Worm (Caenorhabditis elegans) whole organism, L4 larva: ENCODE measurements around the gene C53A3.4.
A peak's percentile ranks its signal among the peaks of the same experiment; 100 is the strongest.

Experiments
- F49E8.2 ChIP-seq: sonication (generic microtip); optimal IDR thresholded peaks from 2 replicates; lab custom pipeline; 2016; ENCODE audit warnings: missing compliant biosample characterization, mild to moderate bottlenecking, missing genetic modification characterization, borderline replicate concordance
- Y105C5A.15 ChIP-seq: fragments of 200-800 bp; sonication (Bioruptor generic); IDR thresholded peaks from 2 replicates; pipeline ENCODE4 v1.3.6; 2022; ENCODE audit warnings: missing genetic modification characterization, missing compliant biosample characterization
- Y48G9A.11 ChIP-seq: fragments of 200-800 bp; sonication (Bioruptor generic); IDR thresholded peaks from 2 replicates; pipeline ENCODE4 v1.3.6; 2022; ENCODE audit warnings: missing genetic modification reagents, missing genetic modification characterization, missing compliant biosample characterization
- ZK337.2 ChIP-seq: fragments of 200-800 bp; sonication (Bioruptor generic); IDR thresholded peaks from 2 replicates; pipeline ENCODE4 v1.3.6; 2022; ENCODE audit warnings: missing genetic modification reagents, missing genetic modification characterization, missing compliant biosample characterization
- attf-4 ChIP-seq: sonication (generic microtip); optimal IDR thresholded peaks from 3 replicates; lab custom pipeline; 2017; ENCODE audit warnings: missing biosample characterization, missing genetic modification characterization
- cey-2 ChIP-seq: sonication (generic microtip); optimal IDR thresholded peaks from 3 replicates; lab custom pipeline; 2017; ENCODE audit warnings: missing genetic modification characterization, mild to moderate bottlenecking, missing compliant biosample characterization, antibody characterized with exemption, borderline replicate concordance; ENCODE audit not compliant: insufficient read depth
- daf-12 ChIP-seq: fragments of 150-350 bp; optimal IDR thresholded peaks from 2 replicates; lab custom pipeline; 2014; ENCODE audit warnings: missing biosample characterization, missing genetic modification reagents, missing genetic modification characterization
- daf-19 ChIP-seq: fragments of 200-800 bp; sonication (Bioruptor generic); conservative IDR thresholded peaks from 2 replicates; pipeline ENCODE4 v1.3.6; 2022; ENCODE audit warnings: missing genetic modification characterization, missing compliant biosample characterization
- daf-8 ChIP-seq: fragments of 200-800 bp; sonication (Bioruptor generic); IDR thresholded peaks from 2 replicates; pipeline ENCODE4 v1.3.6; 2022; ENCODE audit warnings: missing genetic modification characterization, missing compliant biosample characterization
- dmd-8 ChIP-seq: fragments of 200-800 bp; sonication (Bioruptor generic); IDR thresholded peaks from 2 replicates; pipeline ENCODE4 v1.3.6; 2022; ENCODE audit warnings: missing genetic modification characterization, missing compliant biosample characterization
- dmd-9 ChIP-seq: fragments of 200-800 bp; sonication (Bioruptor generic); IDR thresholded peaks from 2 replicates; pipeline ENCODE4 v1.3.6; 2022; ENCODE audit warnings: missing genetic modification reagents, missing genetic modification characterization, missing compliant biosample characterization
- dpl-1 ChIP-seq: fragments of 150-350 bp; optimal IDR thresholded peaks from 2 replicates; lab custom pipeline; 2014; ENCODE audit warnings: missing biosample characterization, missing genetic modification reagents, missing genetic modification characterization
- duxl-1 ChIP-seq: sonication (generic microtip); optimal IDR thresholded peaks from 2 replicates; lab custom pipeline; 2016; ENCODE audit warnings: mild to moderate bottlenecking, missing genetic modification characterization, moderate library complexity, missing compliant biosample characterization; ENCODE audit not compliant: poor library complexity
- fos-1 ChIP-seq: fragments of 150-350 bp; optimal IDR thresholded peaks from 2 replicates; lab custom pipeline; 2014; ENCODE audit warnings: missing biosample characterization, missing genetic modification characterization
- gei-8 ChIP-seq: fragments of 200-800 bp; sonication (Bioruptor generic); optimal IDR thresholded peaks from 2 replicates; lab custom pipeline; 2018; ENCODE audit warnings: mild to moderate bottlenecking, missing genetic modification characterization, missing compliant biosample characterization
- hlh-30 ChIP-seq: sonication (generic microtip); optimal IDR thresholded peaks from 2 replicates; lab custom pipeline; 2017; ENCODE audit warnings: antibody characterized with exemption, mild to moderate bottlenecking, missing genetic modification characterization, missing compliant biosample characterization; ENCODE audit not compliant: insufficient read depth
- lim-7 ChIP-seq: fragments of 200-800 bp; sonication (Bioruptor generic); IDR thresholded peaks from 2 replicates; pipeline ENCODE4 v1.3.6; 2022; ENCODE audit warnings: missing genetic modification characterization, missing compliant biosample characterization
- lin-13 ChIP-seq: fragments of 150-350 bp; optimal IDR thresholded peaks from 2 replicates; lab custom pipeline; 2014; ENCODE audit warnings: missing biosample characterization, missing genetic modification reagents, missing genetic modification characterization
- lin-15B ChIP-seq: fragments of 150-350 bp; sonication (generic microtip); optimal IDR thresholded peaks from 3 replicates; lab custom pipeline; 2014; ENCODE audit warnings: missing biosample characterization, missing genetic modification characterization
- lin-38 ChIP-seq: fragments of 200-800 bp; sonication (Bioruptor generic); IDR thresholded peaks from 2 replicates; pipeline ENCODE4 v1.3.6; 2022; ENCODE audit warnings: missing genetic modification reagents, missing genetic modification characterization, missing compliant biosample characterization
- lin-39 ChIP-seq: fragments of 150-350 bp; optimal IDR thresholded peaks from 2 replicates; lab custom pipeline; 2014; ENCODE audit warnings: missing biosample characterization, missing genetic modification reagents, missing genetic modification characterization
- lir-3 ChIP-seq: sonication (generic microtip); optimal IDR thresholded peaks from 2 replicates; lab custom pipeline; 2016; ENCODE audit warnings: mild to moderate bottlenecking, missing genetic modification characterization, missing compliant biosample characterization
- lsy-2 ChIP-seq, 2 experiments: fragments of 150-350 bp in 1 of 2; sonication (generic microtip) in 1 of 2; optimal IDR thresholded peaks; 2 replicates each; lab custom pipeline; 2014 to 2017; ENCODE audit warnings: missing biosample characterization in 2 of 2, missing genetic modification characterization in 2 of 2
- madf-5 ChIP-seq, 2 experiments: fragments of 200-800 bp; sonication (Bioruptor generic); IDR thresholded peaks; 2 replicates each; pipeline ENCODE4 v1.3.6; 2022; ENCODE audit warnings: missing compliant biosample characterization in 2 of 2, missing genetic modification characterization in 2 of 2
- madf-9 ChIP-seq: fragments of 200-800 bp; sonication (Bioruptor generic); conservative IDR thresholded peaks from 2 replicates; pipeline ENCODE4 v1.3.6; 2022; ENCODE audit warnings: missing genetic modification reagents, missing genetic modification characterization, missing compliant biosample characterization
- mdt-29 ChIP-seq: fragments of 200-800 bp; sonication (Bioruptor generic); IDR thresholded peaks from 2 replicates; pipeline ENCODE4 v1.3.6; 2022; ENCODE audit warnings: missing genetic modification reagents, missing genetic modification characterization, missing compliant biosample characterization
- mxl-2 ChIP-seq: fragments of 200-800 bp; sonication (Bioruptor generic); conservative IDR thresholded peaks from 2 replicates; pipeline ENCODE4 v1.3.6; 2022; ENCODE audit warnings: missing genetic modification reagents, missing genetic modification characterization, missing compliant biosample characterization
- nhr-102 ChIP-seq: sonication (generic microtip); optimal IDR thresholded peaks from 2 replicates; lab custom pipeline; 2016; ENCODE audit warnings: mild to moderate bottlenecking, missing genetic modification characterization, moderate library complexity, missing compliant biosample characterization
- nhr-111 ChIP-seq: fragments of 200-800 bp; sonication (Bioruptor generic); optimal IDR thresholded peaks from 2 replicates; lab custom pipeline; 2018; ENCODE audit warnings: mild to moderate bottlenecking, missing genetic modification characterization, missing compliant biosample characterization
- nhr-25 ChIP-seq: sonication (generic microtip); optimal IDR thresholded peaks from 2 replicates; lab custom pipeline; 2017; ENCODE audit warnings: missing genetic modification characterization, mild to moderate bottlenecking, missing compliant biosample characterization, antibody characterized with exemption, moderate library complexity, borderline replicate concordance; ENCODE audit not compliant: insufficient read depth
- nhr-42 ChIP-seq: fragments of 200-800 bp; sonication (Bioruptor generic); IDR thresholded peaks from 2 replicates; pipeline ENCODE4 v1.3.6; 2022; ENCODE audit warnings: missing genetic modification characterization, missing compliant biosample characterization
- nhr-48 ChIP-seq: sonication (generic microtip); optimal IDR thresholded peaks from 2 replicates; lab custom pipeline; 2016; ENCODE audit warnings: mild to moderate bottlenecking, missing genetic modification characterization, missing compliant biosample characterization
- nhr-76 ChIP-seq: fragments of 150-350 bp; optimal IDR thresholded peaks from 2 replicates; lab custom pipeline; 2014; ENCODE audit warnings: missing biosample characterization, missing genetic modification characterization
- pqm-1 ChIP-seq: sonication (generic microtip); optimal IDR thresholded peaks from 2 replicates; lab custom pipeline; 2017; ENCODE audit warnings: missing biosample characterization, missing genetic modification characterization
- set-16 ChIP-seq: fragments of 200-800 bp; sonication (Bioruptor generic); IDR thresholded peaks from 2 replicates; pipeline ENCODE4 v1.3.6; 2022; ENCODE audit warnings: missing genetic modification reagents, missing genetic modification characterization, missing compliant biosample characterization
- snpc-4 ChIP-seq: fragments of 150-350 bp; optimal IDR thresholded peaks from 2 replicates; lab custom pipeline; 2014; ENCODE audit warnings: missing biosample characterization, missing genetic modification characterization
- unc-130 ChIP-seq: sonication (generic microtip); optimal IDR thresholded peaks from 2 replicates; lab custom pipeline; 2016; ENCODE audit warnings: missing genetic modification reagents, missing genetic modification characterization, missing compliant biosample characterization
- unc-62 ChIP-seq, 3 experiments: fragments of 150-350 bp in 1 of 3; sonication (generic microtip); optimal IDR thresholded peaks in 2 of 3; peaks in 1 of 3; 1 replicate in 1 of 3; 2 replicates in 2 of 3; lab custom pipeline; 2014 to 2017; ENCODE audit warnings: missing biosample characterization in 3 of 3, missing genetic modification characterization in 3 of 3, missing genetic modification reagents in 3 of 3, missing genotype in 1 of 3
- vab-7 ChIP-seq: fragments of 200-800 bp; sonication (Bioruptor generic); IDR thresholded peaks from 2 replicates; pipeline ENCODE4 v1.3.6; 2022; ENCODE audit warnings: missing genetic modification reagents, missing genetic modification characterization, missing compliant biosample characterization
- zfp-3 ChIP-seq: fragments of 200-800 bp; sonication (Bioruptor generic); conservative IDR thresholded peaks from 2 replicates; pipeline ENCODE4 v1.3.6; 2022; ENCODE audit warnings: missing genetic modification reagents, missing genetic modification characterization, missing compliant biosample characterization
- zip-11 ChIP-seq: fragments of 200-800 bp; sonication (Bioruptor generic); IDR thresholded peaks from 2 replicates; pipeline ENCODE4 v1.3.6; 2022; ENCODE audit warnings: missing genetic modification characterization, missing compliant biosample characterization
- zip-2 ChIP-seq: fragments of 150-350 bp; optimal IDR thresholded peaks from 2 replicates; lab custom pipeline; 2014; ENCODE audit warnings: missing biosample characterization, missing genetic modification characterization

Gene C53A3.4

ce11 chrV:5726463-5726862 lies 32.2 kb downstream of the C53A3.4 start, which contains the start of gene K09H11.4:
Gene K09H11.4 (minus strand): TSS chrV:5726563.
- TF ChIP-seq lin-15B (no peak), nhr-76 (tag; lab: Kevin White, UChicago) (no peak), snpc-4 (tag; lab: Kevin White, UChicago) (no peak), lim-7 (GFP tag; lab: Robert Waterston, UW) (no peak), vab-7 (GFP tag; lab: Robert Waterston, UW) (no peak), mdt-29 (GFP tag; lab: Robert Waterston, UW) (no peak), dmd-8 (GFP tag; lab: Robert Waterston, UW) (no peak), F49E8.2 (tag; lab: Kevin White, UChicago) (no peak), gei-8 (no peak), daf-19 (no peak), ZK337.2 (GFP tag; lab: Robert Waterston, UW) (no peak), lin-13 (GFP tag; lab: Kevin White, UChicago) (no peak), zip-2 (no peak), attf-4 (tag; lab: Kevin White, UChicago) (no peak), daf-8 (GFP tag; lab: Robert Waterston, UW) (no peak), lin-38 (GFP tag; lab: Robert Waterston, UW) (no peak), dmd-9 (GFP tag; lab: Robert Waterston, UW) (no peak), nhr-48 (tag; lab: Kevin White, UChicago) (no peak)

- TF ChIP-seq lsy-2 (tag; optimal IDR thresholded peaks at IDR 0.05; lab: Kevin White, UChicago) (no peak), unc-62 (GFP tag; optimal IDR thresholded peaks at IDR 0.05 in 1 of 2; lab: Kevin White, UChicago) (peak in 1 of 2 experiments; percentile 90), unc-62 (tag; optimal IDR thresholded peaks at IDR 0.05; lab: Kevin White, UChicago) (no peak)
- TF ChIP-seq, all 104 proteins: peak for 1
Observed at ce11 chrV:5724395-5724794, 34.3 kb downstream of the C53A3.4 start.

- TF ChIP-seq Y105C5A.15 (GFP tag; lab: Robert Waterston, UW), result no peak
- TF ChIP-seq nhr-42 (GFP tag; lab: Robert Waterston, UW), result no peak
- TF ChIP-seq dpl-1 (GFP tag; lab: Kevin White, UChicago), result no peak
- TF ChIP-seq nhr-25 (tag; lab: Kevin White, UChicago), result no peak
- no peak for TF ChIP-seq vab-7 (GFP tag; lab: Robert Waterston, UW)
- no peak for TF ChIP-seq madf-9 (GFP tag; lab: Robert Waterston, UW)
- TF ChIP-seq lsy-2 (tag; optimal IDR thresholded peaks at IDR 0.05; lab: Kevin White, UChicago), result no peak
Observed at ce11 chrV:5722093-5722492, 36.6 kb downstream of the C53A3.4 start.

ce11 chrV:5717237-5717935 lies 41.3 kb downstream of the C53A3.4 start, which contains the start of gene rga-3:
Gene rga-3 (plus strand): TSS chrV:5717885.
- TF ChIP-seq zfp-3 (no peak), hlh-30 (tag; lab: Kevin White, UChicago) (no peak), lir-3 (tag; lab: Kevin White, UChicago) (no peak), madf-9 (GFP tag; lab: Robert Waterston, UW) (no peak), madf-5 (GFP tag; IDR thresholded peaks at IDR 0.05; lab: Robert Waterston, UW) (no peak), duxl-1 (tag; lab: Kevin White, UChicago) (no peak), cey-2 (tag; lab: Kevin White, UChicago) (no peak), lin-39 (tag; lab: Kevin White, UChicago) (no peak), dmd-9 (GFP tag; lab: Robert Waterston, UW) (no peak), Y48G9A.11 (GFP tag; lab: Robert Waterston, UW) (peak; percentile 97), lin-38 (GFP tag; lab: Robert Waterston, UW) (peak; percentile 80), nhr-102 (no peak), vab-7 (GFP tag; lab: Robert Waterston, UW) (no peak), fos-1 (no peak), mxl-2 (no peak), zip-11 (GFP tag; lab: Robert Waterston, UW) (no peak), pqm-1 (tag; lab: Kevin White, UChicago) (no peak), unc-62 (GFP tag; optimal IDR thresholded peaks at IDR 0.05 in 1 of 2; lab: Kevin White, UChicago) (peak in 1 of 2 experiments; percentile 34), unc-62 (tag; optimal IDR thresholded peaks at IDR 0.05; lab: Kevin White, UChicago) (no peak), Y105C5A.15 (GFP tag; lab: Robert Waterston, UW) (no peak), daf-12 (tag; lab: Kevin White, UChicago) (no peak), lin-15B (no peak), nhr-111 (GFP tag; lab: Kevin White, UChicago) (no peak), set-16 (GFP tag; lab: Robert Waterston, UW) (no peak), unc-130 (peak; percentile 97), F49E8.2 (tag; lab: Kevin White, UChicago) (peak; percentile 95)
